Fruit fly (Drosophila melanogaster) whole organism, embryonic: ENCODE results near the gene CG4313.

Experiments
- Awh ChIP-seq: fragments of 200-800 bp; sonication (Bioruptor generic); IDR thresholded peaks from 2 replicates; pipeline ENCODE4, ENCODE4 v1.3.6; 2022; ENCODE audit warnings: missing biosample characterization, missing genetic modification characterization
- B-H1 ChIP-seq: fragments of 200-800 bp; sonication (Bioruptor generic); IDR thresholded peaks from 3 replicates; pipeline ENCODE4 v1.3.6; 2022; ENCODE audit warnings: missing biosample characterization, missing genetic modification characterization
- CG10267 ChIP-seq: fragments of 200-800 bp; sonication (Bioruptor generic); optimal IDR thresholded peaks from 2 replicates; lab custom pipeline; 2018; ENCODE audit warnings: missing biosample characterization, mild to moderate bottlenecking, missing genetic modification characterization, moderate library complexity
- CG11085 ChIP-seq: fragments of 200-800 bp; sonication (Bioruptor generic); IDR thresholded peaks from 2 replicates; pipeline ENCODE4 v1.3.6; 2022; ENCODE audit warnings: missing biosample characterization, missing genetic modification characterization
- CG12236 ChIP-seq: fragments of 200-800 bp; sonication (Bioruptor generic); optimal IDR thresholded peaks from 2 replicates; lab custom pipeline; 2016; ENCODE audit warnings: missing biosample characterization, missing genetic modification characterization
- CG14710 ChIP-seq: fragments of 200-800 bp; sonication (Bioruptor generic); optimal IDR thresholded peaks from 3 replicates; lab custom pipeline; 2019; ENCODE audit warnings: missing biosample characterization, mild to moderate bottlenecking, missing genetic modification characterization, moderate library complexity
- CG15073 ChIP-seq: fragments of 200-800 bp; sonication (Bioruptor generic); optimal IDR thresholded peaks from 2 replicates; lab custom pipeline; 2016; ENCODE audit warnings: missing biosample characterization, missing genetic modification characterization
- CG16779 ChIP-seq: fragments of 200-800 bp; sonication (Bioruptor generic); IDR thresholded peaks from 2 replicates; pipeline ENCODE4 v1.3.6; 2022; ENCODE audit warnings: missing biosample characterization, missing genetic modification characterization
- CG17361 ChIP-seq: fragments of 200-800 bp; sonication (Bioruptor generic); IDR thresholded peaks from 3 replicates; pipeline ENCODE4 v1.3.6; 2022; ENCODE audit warnings: missing biosample characterization, missing genetic modification characterization
- CG18764 ChIP-seq: fragments of 200-800 bp; sonication (Bioruptor generic); optimal IDR thresholded peaks from 3 replicates; lab custom pipeline; 2016; ENCODE audit warnings: missing biosample characterization, missing genetic modification characterization
- CG2889 ChIP-seq: fragments of 200-800 bp; sonication (Bioruptor generic); IDR thresholded peaks from 3 replicates; pipeline ENCODE4 v1.3.6; 2022; ENCODE audit warnings: missing biosample characterization, missing genetic modification characterization
- CG31365 ChIP-seq: fragments of 200-800 bp; sonication (Bioruptor generic); optimal IDR thresholded peaks from 2 replicates; lab custom pipeline; 2018; ENCODE audit warnings: missing biosample characterization, mild to moderate bottlenecking, missing genetic modification characterization
- CG34224 ChIP-seq: fragments of 200-800 bp; sonication (Bioruptor generic); IDR thresholded peaks from 3 replicates; pipeline ENCODE4 v1.3.6; 2022; ENCODE audit warnings: missing biosample characterization, missing genetic modification characterization; ENCODE audit not compliant: partially characterized antibody
- CG4854 ChIP-seq: fragments of 200-800 bp; sonication (Bioruptor generic); optimal IDR thresholded peaks from 2 replicates; lab custom pipeline; 2016; ENCODE audit warnings: missing biosample characterization, missing genetic modification characterization, inconsistent platforms
- CG6175 ChIP-seq: fragments of 200-800 bp; sonication (Bioruptor generic); IDR thresholded peaks from 3 replicates; pipeline ENCODE4 v1.3.6; 2022; ENCODE audit warnings: missing biosample characterization, missing genetic modification characterization
- CG6765 ChIP-seq: fragments of 200-800 bp; sonication (Bioruptor generic); optimal IDR thresholded peaks from 3 replicates; lab custom pipeline; 2017; ENCODE audit warnings: missing biosample characterization, mild to moderate bottlenecking, missing genetic modification characterization
- Camta ChIP-seq: fragments of 200-800 bp; sonication (Bioruptor generic); optimal IDR thresholded peaks from 2 replicates; lab custom pipeline; 2016; ENCODE audit warnings: missing biosample characterization, missing genetic modification characterization
- D ChIP-seq, 2 experiments: fragments of 200-800 bp in 1 of 2; fragments of >200 bp in 1 of 2; sonication (Bioruptor generic) in 1 of 2; optimal IDR thresholded peaks; 2 replicates in 1 of 2; 3 replicates in 1 of 2; lab custom pipeline; 2017; ENCODE audit warnings: mild to moderate bottlenecking in 1 of 2, missing biosample characterization in 1 of 2, missing genetic modification characterization in 1 of 2, missing genetic modification reagents in 1 of 2
- Dfd ChIP-seq, 2 experiments: fragments of >200 bp; optimal IDR thresholded peaks; 2 replicates each; lab custom pipeline; 2017; ENCODE audit warnings: missing biosample characterization in 2 of 2, missing genetic modification characterization in 2 of 2
- Drgx ChIP-seq: fragments of 200-800 bp; sonication (Bioruptor generic); IDR thresholded peaks from 2 replicates; pipeline ENCODE4 v1.3.6; 2022; ENCODE audit warnings: missing biosample characterization, missing genetic modification characterization
- H15 ChIP-seq: fragments of 200-800 bp; sonication (Bioruptor generic); IDR thresholded peaks from 3 replicates; pipeline ENCODE4 v1.3.6; 2022; ENCODE audit warnings: missing biosample characterization, missing genetic modification characterization
- Hr39 ChIP-seq: fragments of >200 bp; optimal IDR thresholded peaks from 2 replicates; lab custom pipeline; 2017
- Lim3 ChIP-seq: fragments of 200-800 bp; sonication (Bioruptor generic); IDR thresholded peaks from 2 replicates; pipeline ENCODE4 v1.3.6; 2022; ENCODE audit warnings: missing biosample characterization, missing genetic modification characterization
- Max ChIP-seq: fragments of 200-800 bp; sonication (Bioruptor generic); optimal IDR thresholded peaks from 2 replicates; lab custom pipeline; 2016; ENCODE audit warnings: missing biosample characterization, mild to moderate bottlenecking, missing genetic modification characterization
- PHDP ChIP-seq: fragments of 200-800 bp; sonication (Bioruptor generic); optimal IDR thresholded peaks from 3 replicates; lab custom pipeline; 2018; ENCODE audit warnings: missing biosample characterization, mild to moderate bottlenecking, missing genetic modification characterization, moderate library complexity
- Ravus ChIP-seq: fragments of 200-800 bp; sonication (Bioruptor generic); IDR thresholded peaks from 2 replicates; pipeline ENCODE4 v1.3.6; 2022; ENCODE audit warnings: missing biosample characterization, missing genetic modification characterization
- Spps ChIP-seq: fragments of 200-800 bp; sonication (Bioruptor generic); optimal IDR thresholded peaks from 2 replicates; lab custom pipeline; 2018; ENCODE audit warnings: missing biosample characterization, mild to moderate bottlenecking, missing genetic modification characterization
- btn ChIP-seq: fragments of 200-800 bp; sonication (Bioruptor generic); optimal IDR thresholded peaks from 2 replicates; lab custom pipeline; 2016; ENCODE audit warnings: missing biosample characterization, missing genetic modification characterization
- caup ChIP-seq: fragments of 200-800 bp; sonication (Bioruptor generic); optimal IDR thresholded peaks from 3 replicates; lab custom pipeline; 2017; ENCODE audit warnings: missing biosample characterization, mild to moderate bottlenecking, missing genetic modification characterization, moderate library complexity; ENCODE audit not compliant: severe bottlenecking
- cg ChIP-seq: fragments of 200-800 bp; sonication (Bioruptor generic); optimal IDR thresholded peaks from 3 replicates; lab custom pipeline; 2019; ENCODE audit warnings: missing biosample characterization, mild to moderate bottlenecking, missing genetic modification characterization, moderate library complexity
- emc ChIP-seq: fragments of 200-800 bp; sonication (Bioruptor generic); optimal IDR thresholded peaks from 2 replicates; lab custom pipeline; 2016; ENCODE audit warnings: missing biosample characterization, missing genetic modification characterization
- gce ChIP-seq: fragments of 200-800 bp; sonication (Bioruptor generic); IDR thresholded peaks from 3 replicates; pipeline ENCODE4 v1.3.6; 2022; ENCODE audit warnings: missing biosample characterization, missing genetic modification characterization
- grn ChIP-seq: fragments of 200-800 bp; sonication (Bioruptor generic); optimal IDR thresholded peaks from 3 replicates; lab custom pipeline; 2017; ENCODE audit warnings: missing biosample characterization, missing genetic modification characterization
- ind ChIP-seq: fragments of 200-800 bp; sonication (Bioruptor generic); optimal IDR thresholded peaks from 3 replicates; lab custom pipeline; 2016; ENCODE audit warnings: missing biosample characterization, missing genetic modification characterization
- ken ChIP-seq: fragments of 200-800 bp; sonication (Bioruptor generic); IDR thresholded peaks from 3 replicates; pipeline ENCODE4 v1.3.6; 2022; ENCODE audit warnings: missing biosample characterization, missing genetic modification characterization
- kni ChIP-seq: fragments of 200-800 bp; sonication (Bioruptor generic); optimal IDR thresholded peaks from 3 replicates; lab custom pipeline; 2017; ENCODE audit warnings: mild to moderate bottlenecking, missing biosample characterization, missing genetic modification reagents, missing genetic modification characterization
- maf-S ChIP-seq: fragments of 200-800 bp; sonication (Bioruptor generic); optimal IDR thresholded peaks from 2 replicates; lab custom pipeline; 2016; ENCODE audit warnings: missing biosample characterization, missing genetic modification characterization
- mirr ChIP-seq: fragments of 200-800 bp; sonication (Bioruptor generic); optimal IDR thresholded peaks from 3 replicates; lab custom pipeline; 2018; ENCODE audit warnings: missing biosample characterization, mild to moderate bottlenecking, missing genetic modification characterization
- nmo ChIP-seq: fragments of 200-800 bp; sonication (Bioruptor generic); optimal IDR thresholded peaks from 2 replicates; lab custom pipeline; 2018; ENCODE audit warnings: missing biosample characterization, mild to moderate bottlenecking, missing genetic modification characterization, moderate library complexity
- pfk ChIP-seq: fragments of 200-800 bp; sonication (Bioruptor generic); optimal IDR thresholded peaks from 2 replicates; lab custom pipeline; 2018; ENCODE audit warnings: missing biosample characterization, mild to moderate bottlenecking, missing genetic modification characterization, moderate library complexity
- pnt ChIP-seq: fragments of 200-800 bp; sonication (Bioruptor generic); optimal IDR thresholded peaks from 3 replicates; lab custom pipeline; 2016; ENCODE audit warnings: missing biosample characterization, missing genetic modification characterization
- pros ChIP-seq: fragments of 200-800 bp; sonication (Bioruptor generic); optimal IDR thresholded peaks from 3 replicates; lab custom pipeline; 2019; ENCODE audit warnings: missing biosample characterization, mild to moderate bottlenecking, missing genetic modification characterization, moderate library complexity
- pzg ChIP-seq: fragments of 200-800 bp; sonication (Bioruptor generic); optimal IDR thresholded peaks from 3 replicates; lab custom pipeline; 2018; ENCODE audit warnings: missing biosample characterization, mild to moderate bottlenecking, missing genetic modification characterization, moderate library complexity
- so ChIP-seq: fragments of 200-800 bp; sonication (Bioruptor generic); IDR thresholded peaks from 3 replicates; pipeline ENCODE4 v1.3.6; 2022; ENCODE audit warnings: missing biosample characterization, missing genetic modification characterization
- sug ChIP-seq: fragments of 200-800 bp; optimal IDR thresholded peaks from 2 replicates; lab custom pipeline; 2019; ENCODE audit warnings: missing biosample characterization, mild to moderate bottlenecking, missing genetic modification characterization, moderate library complexity
- tgo ChIP-seq: fragments of 200-800 bp; sonication (Bioruptor generic); IDR thresholded peaks from 3 replicates; pipeline ENCODE4 v1.3.6; 2022; ENCODE audit warnings: missing biosample characterization, missing genetic modification characterization
- tio ChIP-seq: fragments of 200-800 bp; sonication (Bioruptor generic); optimal IDR thresholded peaks from 2 replicates; lab custom pipeline; 2017; ENCODE audit warnings: missing biosample characterization, missing genetic modification characterization, inconsistent platforms
- trem ChIP-seq: fragments of 200-800 bp; optimal IDR thresholded peaks from 3 replicates; lab custom pipeline; 2019; ENCODE audit warnings: missing biosample characterization, mild to moderate bottlenecking, missing genetic modification characterization, moderate library complexity
- zfh2 ChIP-seq: fragments of 200-800 bp; sonication (Bioruptor generic); optimal IDR thresholded peaks from 2 replicates; lab custom pipeline; 2016; ENCODE audit warnings: missing biosample characterization, missing genetic modification characterization

CG4313 gene

dm6 chrX:2050070-2050899 is 8.6 kb downstream of the CG4313 start, which contains the start of gene moody (continued):
- peak; percentile 60 for TF ChIP-seq Spps (tag; lab: Kevin White, UChicago)
- peak; percentile 95 for TF ChIP-seq Camta (GFP tag; lab: Kevin White, UChicago)
- TF ChIP-seq pfk (GFP tag; lab: Kevin White, UChicago), result peak; percentile 78
- peak; percentile 97 for TF ChIP-seq sug (tag; lab: Kevin White, UChicago)
- TF ChIP-seq CG18764 (GFP tag; lab: Kevin White, UChicago), result peak; percentile 92
- TF ChIP-seq CG31365 (tag; lab: Kevin White, UChicago), result peak; percentile 93
- TF ChIP-seq D (optimal IDR thresholded peaks at IDR 0.05; lab: Kevin White, UChicago), result no peak
- TF ChIP-seq D (GFP tag; optimal IDR thresholded peaks at IDR 0.05; lab: Kevin White, UChicago), result peak; percentile 92
- TF ChIP-seq zfh2 (GFP tag; lab: Kevin White, UChicago), result peak; percentile 98
- TF ChIP-seq CG2889 (GFP tag; lab: Robert Waterston, UW), result peak; percentile 96
- peak; percentile 87 for TF ChIP-seq CG10267 (tag; lab: Kevin White, UChicago)
- no peak for TF ChIP-seq Dfd (GFP tag; optimal IDR thresholded peaks at IDR 0.05; lab: Kevin White, UChicago)
- peak; percentile 97 for TF ChIP-seq pnt (GFP tag; lab: Kevin White, UChicago)
- TF ChIP-seq H15 (GFP tag; lab: Robert Waterston, UW), result peak; percentile 98
- TF ChIP-seq PHDP (tag; lab: Kevin White, UChicago), result peak; percentile 97
- TF ChIP-seq pzg, result peak; percentile 45
- peak; percentile 99 for TF ChIP-seq mirr (GFP tag; lab: Kevin White, UChicago)
- TF ChIP-seq Drgx, result peak; percentile 99
- TF ChIP-seq tio (GFP tag; lab: Kevin White, UChicago), result peak; percentile 81
- TF ChIP-seq trem (tag; lab: Kevin White, UChicago), result peak; percentile 58
- TF ChIP-seq caup, result peak; percentile 98
- peak; percentile 69 for TF ChIP-seq CG15073 (GFP tag; lab: Kevin White, UChicago)
- TF ChIP-seq kni (GFP tag; lab: Kevin White, UChicago), result peak; percentile 93
- TF ChIP-seq CG6765 (GFP tag; lab: Kevin White, UChicago), result peak; percentile 98
- TF ChIP-seq btn (GFP tag; lab: Kevin White, UChicago), result peak; percentile 89
- peak; percentile 92 for TF ChIP-seq emc (GFP tag; lab: Kevin White, UChicago)
- TF ChIP-seq Lim3 (GFP tag; lab: Robert Waterston, UW), result peak; percentile 86
- TF ChIP-seq so (GFP tag; lab: Robert Waterston, UW), result peak; percentile 98
- TF ChIP-seq cg (GFP tag; lab: Kevin White, UChicago), result peak; percentile 35
- TF ChIP-seq nmo (GFP tag; lab: Kevin White, UChicago), result peak; percentile 88
- peak; percentile 52; the same call in 2 of the 3 replicates for TF ChIP-seq CG34224 (GFP tag; lab: Robert Waterston, UW)
- TF ChIP-seq CG12236 (GFP tag; lab: Kevin White, UChicago), result peak; percentile 88
- peak; percentile 96 for TF ChIP-seq B-H1 (GFP tag; lab: Robert Waterston, UW)
- peak; percentile 99 for TF ChIP-seq ind (GFP tag; lab: Kevin White, UChicago)
- peak; percentile 93 for TF ChIP-seq CG17361 (GFP tag; lab: Robert Waterston, UW)
- TF ChIP-seq Ravus (GFP tag; lab: Robert Waterston, UW), result peak; percentile 91
- TF ChIP-seq Awh (GFP tag; lab: Robert Waterston, UW), result peak; percentile 98
- peak; percentile 75 for TF ChIP-seq Max
- TF ChIP-seq maf-S (GFP tag; lab: Kevin White, UChicago), result peak; percentile 97
- peak; percentile 99 for TF ChIP-seq CG16779 (GFP tag; lab: Robert Waterston, UW)
- TF ChIP-seq gce, result peak; percentile 97
- peak; percentile 79 for TF ChIP-seq CG14710 (tag; lab: Kevin White, UChicago)
- TF ChIP-seq pros (GFP tag; lab: Kevin White, UChicago), result peak; percentile 59
- peak; percentile 98 for TF ChIP-seq CG11085
- peak; percentile 92 for TF ChIP-seq CG4854 (GFP tag; lab: Kevin White, UChicago)
- TF ChIP-seq tgo, result peak; percentile 98
- TF ChIP-seq grn (GFP tag; lab: Kevin White, UChicago), result peak; percentile 100
- TF ChIP-seq ken (GFP tag; lab: Robert Waterston, UW), result peak; percentile 99
- TF ChIP-seq Hr39, result no peak
- TF ChIP-seq CG6175 (GFP tag; lab: Robert Waterston, UW), result peak; percentile 98
